Worm (Caenorhabditis elegans): ENCODE measurements around the gene nlp-51.
A peak's percentile ranks its signal among the peaks of the same experiment; 100 is the strongest.

The nlp-51 gene

ce11 chrII:11319591-11319990, at the start of gene nlp-51:
Gene nlp-51, minus strand, starts transcription at chrII:11319691.
- TF ChIP-seq pqm-1 (tag; optimal IDR thresholded peaks at IDR 0.05), result no peak
- TF ChIP-seq nhr-84 (tag; optimal IDR thresholded peaks at IDR 0.05), result no peak
- TF ChIP-seq unc-98 (GFP tag; IDR thresholded peaks at IDR 0.05), result no peak
- TF ChIP-seq ama-1 (optimal IDR thresholded peaks at IDR 0.05), result no peak
- no peak for TF ChIP-seq lsy-2 (tag; optimal IDR thresholded peaks at IDR 0.05)
- no peak for TF ChIP-seq isw-1 (GFP tag; IDR thresholded peaks at IDR 0.05)
- TF ChIP-seq tbx-2 (tag; optimal IDR thresholded peaks at IDR 0.05), result no peak
- TF ChIP-seq snu-23 (GFP tag; optimal IDR thresholded peaks at IDR 0.05), result no peak
- TF ChIP-seq hpl-2 (GFP tag; optimal IDR thresholded peaks at IDR 0.05), result no peak
- no peak for TF ChIP-seq xbp-1 (tag; optimal IDR thresholded peaks at IDR 0.05)
- TF ChIP-seq swsn-7 (tag; optimal IDR thresholded peaks at IDR 0.05), result no peak
- TF ChIP-seq snpc-4 (tag; optimal IDR thresholded peaks at IDR 0.05), result no peak
- TF ChIP-seq dsc-1 (tag; optimal IDR thresholded peaks at IDR 0.05), result no peak
- no peak for TF ChIP-seq rnt-1 (tag; optimal IDR thresholded peaks at IDR 0.05)
- no peak for TF ChIP-seq lin-15B (tag; optimal IDR thresholded peaks at IDR 0.05)
- no peak for TF ChIP-seq nhr-20 (tag; optimal IDR thresholded peaks at IDR 0.05)
- TF ChIP-seq efl-1 (optimal IDR thresholded peaks at IDR 0.05), result no peak
- no peak for TF ChIP-seq efl-1 (GFP tag; optimal IDR thresholded peaks at IDR 0.05 in 1 of 2)
- no peak for TF ChIP-seq ceh-63 (GFP tag; optimal IDR thresholded peaks at IDR 0.05)
- no peak for TF ChIP-seq sox-4 (tag; optimal IDR thresholded peaks at IDR 0.05)

- no peak for TF ChIP-seq ama-1 (optimal IDR thresholded peaks at IDR 0.05)
- TF ChIP-seq nhr-76 (tag; optimal IDR thresholded peaks at IDR 0.05), result no peak
- no peak for TF ChIP-seq hlh-17 (GFP tag; optimal IDR thresholded peaks at IDR 0.05; ENCODE audit: borderline replicate concordance)
- TF ChIP-seq lin-39 (tag; optimal IDR thresholded peaks at IDR 0.05), result no peak
- no peak for TF ChIP-seq Y116A8C.19 (tag; optimal IDR thresholded peaks at IDR 0.05; ENCODE audit: borderline replicate concordance)
- peak; percentile 40 for TF ChIP-seq lin-14 (GFP tag; optimal IDR thresholded peaks at IDR 0.05)
- TF ChIP-seq mef-2 (tag; optimal IDR thresholded peaks at IDR 0.05), result no peak
- peak; percentile 96 for TF ChIP-seq fkh-10 (GFP tag; optimal IDR thresholded peaks at IDR 0.05)
Measured at ce11 chrII:11361751-11362150, 42.3 kb upstream of the nlp-51 start.

ce11 chrII:11353471-11353870, 34.0 kb upstream of the nlp-51 start:
- TF ChIP-seq nhr-47 (tag; optimal IDR thresholded peaks at IDR 0.05) (peak; percentile 6), blmp-1 (tag; optimal IDR thresholded peaks at IDR 0.05) (no peak), jun-1 (tag; optimal IDR thresholded peaks at IDR 0.05) (no peak), ces-1 (GFP tag; optimal IDR thresholded peaks at IDR 0.05) (no peak), grh-1 (GFP tag; IDR thresholded peaks at IDR 0.05) (no peak), tbx-2 (tag; optimal IDR thresholded peaks at IDR 0.05) (peak; percentile 62), lin-14 (GFP tag; optimal IDR thresholded peaks at IDR 0.05) (peak; percentile 70), nhr-71 (tag; optimal IDR thresholded peaks at IDR 0.05) (peak; percentile 14)

ce11 chrII:11351599-11351998, 32.1 kb upstream of the nlp-51 start, which contains the start of gene clh-2:
Gene clh-2, plus strand, starts transcription at chrII:11351899.
- TF ChIP-seq snu-23 (GFP tag; optimal IDR thresholded peaks at IDR 0.05), result no peak
- no peak for TF ChIP-seq swsn-7 (tag; optimal IDR thresholded peaks at IDR 0.05)
- TF ChIP-seq unc-98 (GFP tag; IDR thresholded peaks at IDR 0.05), result no peak
- no peak for TF ChIP-seq mef-2 (tag; optimal IDR thresholded peaks at IDR 0.05)
- no peak for TF ChIP-seq lin-13 (GFP tag; optimal IDR thresholded peaks at IDR 0.05)
- no peak for TF ChIP-seq C16A3.4 (tag; optimal IDR thresholded peaks at IDR 0.05)

ce11 chrII:11349892-11350291, 30.4 kb upstream of the nlp-51 start, which contains the start of gene dph-5:
Gene dph-5, plus strand, starts transcription at chrII:11350192.
- no peak for TF ChIP-seq hlh-17 (GFP tag; optimal IDR thresholded peaks at IDR 0.05; ENCODE audit: borderline replicate concordance)
- TF ChIP-seq lin-39 (tag; optimal IDR thresholded peaks at IDR 0.05), result no peak
- no peak for TF ChIP-seq jun-1 (tag; optimal IDR thresholded peaks at IDR 0.05)
